Worm (Caenorhabditis elegans) whole organism, dauer: Measurements from ENCODE around the gene C06B3.7.

Source experiments
- unc-62 ChIP-seq: sonication (generic microtip); optimal IDR thresholded peaks from 2 replicates; lab custom pipeline; 2017; ENCODE audit warnings: missing biosample characterization, missing genetic modification reagents, missing genetic modification characterization

Gene C06B3.7

ce11 chrV:13926398-13926797 is 16.9 kb downstream of the C06B3.7 start, which contains the start of gene srxa-12:
TSS of gene srxa-12 (plus strand) at chrV:13926698.
- no peak for TF ChIP-seq unc-62 (GFP tag; lab: Kevin White, UChicago)

- TF ChIP-seq unc-62 (GFP tag; lab: Kevin White, UChicago): no peak
These were observed 20.0 kb downstream of the C06B3.7 start, which contains the start of gene srxa-13 for ce11 chrV:13929503-13929902. TSS of gene srxa-13 (plus strand) at chrV:13929803.

DNA sequence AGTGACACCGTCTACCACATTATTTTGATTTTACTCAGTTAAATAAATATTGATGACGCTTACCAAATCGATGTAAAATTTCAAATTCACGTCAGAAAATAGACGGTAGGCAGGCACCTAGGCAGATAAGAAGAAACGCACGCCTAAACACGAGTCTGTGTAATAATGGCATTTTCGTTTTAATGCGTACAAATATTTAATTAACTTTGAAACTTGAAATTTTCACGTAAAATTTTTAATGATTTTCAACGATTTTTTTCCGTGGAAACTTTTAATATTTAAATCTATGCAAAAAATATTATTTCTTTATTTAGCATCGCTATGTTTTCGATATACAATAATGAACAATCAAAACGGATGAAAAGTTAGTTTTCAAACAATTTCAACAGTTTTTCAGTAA is 21.7 kb downstream of the C06B3.7 start, which contains the start of gene C06B3.16:
TSS of gene C06B3.16 (plus strand) at position 301 of the 400 bp plus-strand sequence.
- no peak for TF ChIP-seq unc-62 (GFP tag; lab: Kevin White, UChicago)

ce11 chrV:13931952-13932351 is 22.5 kb downstream of the C06B3.7 start:
- no peak for TF ChIP-seq unc-62 (GFP tag; lab: Kevin White, UChicago)

DNA sequence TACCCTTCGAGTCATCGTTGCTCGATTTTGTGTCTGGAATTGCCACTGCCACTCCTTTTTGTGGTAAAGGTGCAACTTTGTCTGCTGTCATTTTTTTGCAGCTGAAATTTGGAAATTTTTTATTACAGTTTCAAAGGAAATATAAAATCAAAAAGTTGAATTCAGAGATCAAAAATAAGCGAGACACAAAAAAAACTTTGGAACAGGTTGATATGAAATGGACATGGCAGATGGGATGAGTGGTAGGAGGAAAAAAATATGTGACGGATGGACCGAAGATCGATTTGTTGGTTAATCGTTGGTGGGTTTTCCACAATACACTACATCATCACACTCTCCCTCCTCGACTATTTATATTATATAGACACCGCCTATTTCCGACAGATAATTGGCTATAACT is 25.1 kb downstream of the C06B3.7 start, which contains the start of gene R10D12.1:
TSS of gene R10D12.1 (minus strand) at position 101 of the 400 bp plus-strand sequence.
- no peak for TF ChIP-seq unc-62 (GFP tag; lab: Kevin White, UChicago)

DNA sequence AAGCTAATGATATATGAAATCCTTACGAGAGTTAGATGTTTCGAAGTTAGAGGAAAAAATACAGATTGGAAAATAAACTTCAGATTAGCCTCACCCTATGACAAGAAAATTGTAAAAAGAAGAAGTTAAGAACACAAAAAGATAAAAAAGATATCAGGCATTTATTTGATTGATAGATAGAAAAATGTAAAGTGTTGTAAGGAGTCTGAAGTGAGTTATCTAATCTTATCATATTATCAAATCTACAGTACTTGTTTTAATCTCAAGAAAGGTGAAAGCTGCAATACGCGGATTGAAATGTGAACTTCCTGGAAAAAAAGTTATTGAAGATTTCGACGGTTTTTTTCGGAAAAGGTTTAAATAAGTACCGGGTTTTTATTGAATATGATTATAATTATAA is 25.9 kb downstream of the C06B3.7 start:
- no peak for TF ChIP-seq unc-62 (GFP tag; lab: Kevin White, UChicago)

DNA sequence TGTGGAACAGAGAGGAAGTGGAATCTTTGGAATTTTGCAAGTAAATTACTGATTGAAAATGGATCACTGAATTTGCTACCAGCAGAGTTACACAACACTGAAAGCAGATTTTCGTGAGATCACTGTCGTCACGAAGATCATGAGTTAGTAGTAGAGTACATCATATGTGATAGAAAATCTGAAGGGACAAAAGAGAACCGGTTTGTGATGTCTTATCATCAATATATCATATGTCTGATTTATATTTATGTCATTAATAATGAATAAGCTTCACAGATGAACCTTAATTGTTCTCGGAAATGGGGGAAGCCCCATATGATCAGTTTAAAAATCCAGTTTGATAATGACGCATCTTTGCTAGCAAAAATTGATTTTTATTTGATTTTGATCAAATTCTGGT is 26.6 kb downstream of the C06B3.7 start:
- no peak for TF ChIP-seq unc-62 (GFP tag; lab: Kevin White, UChicago)

ce11 chrV:13936850-13937249 is 27.4 kb downstream of the C06B3.7 start, which contains the start of gene srw-145:
TSS of gene srw-145 (plus strand) at chrV:13937150.
- TF ChIP-seq unc-62 (GFP tag; lab: Kevin White, UChicago): no peak

- no peak for TF ChIP-seq unc-62 (GFP tag; lab: Kevin White, UChicago)
These were observed 32.6 kb downstream of the C06B3.7 start, which contains the start of gene dpr-1 for ce11 chrV:13942082-13942481. TSS of gene dpr-1 (minus strand) at chrV:13942182.

ce11 chrV:13946385-13947019 is 37.0 kb downstream of the C06B3.7 start, which contains the start of the genes srx-10 and clec-226:
TSS of gene srx-10 (minus strand) at chrV:13946485.
TSS of gene clec-226 (plus strand) at chrV:13946969.
- TF ChIP-seq unc-62 (GFP tag; lab: Kevin White, UChicago): no peak

- TF ChIP-seq unc-62 (GFP tag; lab: Kevin White, UChicago): no peak
These were observed 39.5 kb downstream of the C06B3.7 start, which contains the start of gene R10D12.6 for ce11 chrV:13949010-13949409. TSS of gene R10D12.6 (plus strand) at chrV:13949310.

DNA sequence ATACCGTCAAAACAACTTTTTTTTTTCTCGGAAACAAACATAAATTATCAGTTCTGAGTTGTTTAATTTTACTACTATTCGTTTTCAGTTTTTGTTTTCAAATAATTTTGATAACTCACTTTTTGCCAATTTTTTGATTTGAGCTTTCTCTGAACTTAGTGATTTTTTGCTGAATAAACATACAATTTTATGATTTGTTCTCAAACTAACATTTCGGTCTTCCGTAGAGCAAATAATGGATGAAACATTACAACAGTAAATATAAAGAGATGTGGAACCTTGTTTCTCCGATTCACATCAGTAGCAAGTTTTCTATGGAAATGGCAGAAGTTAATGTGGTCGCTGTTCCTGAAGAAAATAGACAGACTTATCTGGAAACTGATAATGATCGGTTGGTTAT is 40.3 kb downstream of the C06B3.7 start, which contains the start of gene R10D12.7:
TSS of gene R10D12.7 (plus strand) at position 301 of the 400 bp plus-strand sequence.
- no peak for TF ChIP-seq unc-62 (GFP tag; lab: Kevin White, UChicago)

ce11 chrV:13953191-13953590 is 43.7 kb downstream of the C06B3.7 start, which contains the start of gene R10D12.8:
TSS of gene R10D12.8 (minus strand) at chrV:13953291.
- no peak for TF ChIP-seq unc-62 (GFP tag; lab: Kevin White, UChicago)

DNA sequence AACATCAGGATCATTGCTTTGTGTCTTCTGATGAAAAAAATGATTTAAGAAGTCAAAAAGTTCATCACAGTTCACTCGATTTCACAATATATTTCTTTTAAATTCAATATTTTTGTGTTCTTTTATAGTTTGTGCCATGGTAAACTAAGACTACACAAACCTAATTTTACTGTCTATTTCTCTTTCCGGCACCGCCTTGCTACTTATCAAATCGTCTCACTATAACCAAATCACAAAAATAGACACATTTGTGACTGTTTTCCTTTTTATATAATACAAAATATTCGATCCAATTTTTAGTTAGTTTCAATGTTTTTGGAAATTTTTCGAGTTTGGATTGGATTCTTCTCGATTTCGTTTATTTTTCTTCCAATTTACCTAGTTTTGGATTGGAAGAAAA is 44.6 kb downstream of the C06B3.7 start, which contains the start of gene swt-6:
TSS of gene swt-6 (plus strand) at position 301 of the 400 bp plus-strand sequence.
- no peak for TF ChIP-seq unc-62 (GFP tag; lab: Kevin White, UChicago)

DNA sequence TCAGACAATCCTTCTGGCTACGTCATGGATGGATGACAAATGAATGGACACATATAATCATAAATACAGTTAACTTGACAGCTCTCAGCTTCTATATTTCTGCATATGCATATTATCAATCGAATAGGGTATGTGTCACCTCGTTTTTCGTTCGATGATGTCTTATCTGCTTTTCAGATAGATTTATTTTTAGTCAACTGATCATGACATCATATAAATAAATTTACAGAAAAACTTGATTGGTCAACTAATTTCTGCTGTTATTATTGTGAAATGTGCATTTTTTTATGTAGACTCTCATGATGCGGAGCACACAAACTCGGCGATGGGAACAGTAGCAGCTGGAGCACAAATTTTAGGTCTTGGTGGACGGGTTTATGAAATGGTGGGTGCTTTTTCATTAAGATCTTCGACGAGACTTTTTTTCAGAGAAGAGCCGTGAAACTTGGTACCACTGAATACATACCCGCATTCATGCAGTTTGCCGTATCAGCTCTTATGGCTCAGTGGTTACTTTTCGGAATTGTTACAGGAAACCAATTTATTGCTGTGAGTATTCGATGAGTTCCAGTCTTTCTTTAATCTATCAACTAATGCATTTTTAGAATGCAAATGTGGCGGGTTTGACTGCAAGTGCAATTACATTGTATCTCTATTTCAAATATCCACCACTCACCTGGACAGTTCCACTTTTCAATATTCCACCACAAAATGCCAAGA is 46.0 kb downstream of the C06B3.7 start:
- TF ChIP-seq unc-62 (GFP tag; lab: Kevin White, UChicago): no peak

- no peak for TF ChIP-seq unc-62 (GFP tag; lab: Kevin White, UChicago)
These were observed 48.2 kb downstream of the C06B3.7 start for ce11 chrV:13957691-13958090.
